Worm (Caenorhabditis elegans) whole organism, late embryonic: ENCODE measurements around the gene C25F9.9.

Experiments used
- F13H6.1 ChIP-seq: sonication (generic microtip); optimal IDR thresholded peaks from 2 replicates; lab custom pipeline; 2016; ENCODE audit warnings: missing genetic modification characterization, missing compliant biosample characterization
- ahr-1 ChIP-seq: sonication (generic microtip); optimal IDR thresholded peaks from 2 replicates; lab custom pipeline; 2016; ENCODE audit warnings: missing genetic modification characterization, missing compliant biosample characterization
- ama-1 ChIP-seq: fragments of 150-350 bp; optimal IDR thresholded peaks from 2 replicates; lab custom pipeline; 2014
- ceh-2 ChIP-seq: sonication (generic microtip); optimal IDR thresholded peaks from 2 replicates; lab custom pipeline; 2016; ENCODE audit warnings: missing genotype, missing genetic modification characterization, missing compliant biosample characterization
- ceh-34 ChIP-seq: sonication (generic microtip); optimal IDR thresholded peaks from 2 replicates; lab custom pipeline; 2016; ENCODE audit warnings: mild to moderate bottlenecking, missing genetic modification characterization, missing compliant biosample characterization
- elt-2 ChIP-seq: sonication (generic microtip); optimal IDR thresholded peaks from 2 replicates; lab custom pipeline; 2016; ENCODE audit warnings: missing genetic modification reagents, missing genetic modification characterization, missing compliant biosample characterization
- ets-4 ChIP-seq: sonication (generic microtip); optimal IDR thresholded peaks from 2 replicates; lab custom pipeline; 2016; ENCODE audit warnings: missing genetic modification characterization, missing compliant biosample characterization
- hlh-30 ChIP-seq: sonication (generic microtip); optimal IDR thresholded peaks from 2 replicates; lab custom pipeline; 2017; ENCODE audit warnings: antibody characterized with exemption, missing genetic modification characterization, missing compliant biosample characterization; ENCODE audit not compliant: insufficient read depth
- madf-2 ChIP-seq: sonication (generic microtip); optimal IDR thresholded peaks from 2 replicates; lab custom pipeline; 2017; ENCODE audit warnings: missing genetic modification characterization, missing compliant biosample characterization
- nfya-1 ChIP-seq: sonication (generic microtip); optimal IDR thresholded peaks from 2 replicates; lab custom pipeline; 2017; ENCODE audit warnings: missing genetic modification characterization, mild to moderate bottlenecking, missing compliant biosample characterization, antibody characterized with exemption, moderate library complexity
- pha-2 ChIP-seq: sonication (generic microtip); optimal IDR thresholded peaks from 2 replicates; lab custom pipeline; 2017; ENCODE audit warnings: mild to moderate bottlenecking, missing genetic modification characterization, missing compliant biosample characterization
- sox-2 ChIP-seq: fragments of 200-800 bp; sonication (Bioruptor generic); IDR thresholded peaks from 2 replicates; pipeline ENCODE4 v1.3.6; 2022; ENCODE audit warnings: missing genetic modification reagents, missing genetic modification characterization, missing compliant biosample characterization
- tbx-2 ChIP-seq: sonication (generic microtip); optimal IDR thresholded peaks from 2 replicates; lab custom pipeline; 2016; ENCODE audit warnings: missing genetic modification characterization, missing compliant biosample characterization
- ztf-16 ChIP-seq: sonication (generic microtip); optimal IDR thresholded peaks from 2 replicates; lab custom pipeline; 2017; ENCODE audit warnings: missing genetic modification characterization, missing compliant biosample characterization

- TF ChIP-seq hlh-30 (tag; lab: Kevin White, UChicago) (no peak), ceh-2 (tag; lab: Kevin White, UChicago) (no peak), sox-2 (GFP tag; lab: Robert Waterston, UW) (no peak), elt-2 (tag; lab: Kevin White, UChicago) (no peak), nfya-1 (no peak), pha-2 (tag; lab: Kevin White, UChicago) (no peak), ama-1 (no peak), ets-4 (tag; lab: Kevin White, UChicago) (no peak), tbx-2 (tag; lab: Kevin White, UChicago) (no peak), ahr-1 (tag; lab: Kevin White, UChicago) (no peak), F13H6.1 (tag; lab: Kevin White, UChicago) (no peak), ztf-16 (tag; lab: Kevin White, UChicago) (no peak), madf-2 (tag; lab: Kevin White, UChicago) (no peak), ceh-34 (tag; lab: Kevin White, UChicago) (no peak)
These were observed 26.4 kb upstream of the C25F9.9 start, which contains the start of gene slcr-46.2 for ce11 chrV:19390029-19390428.
